Fruit fly (Drosophila melanogaster): Measurements from ENCODE around the gene CG16700.

The CG16700 gene

DNA sequence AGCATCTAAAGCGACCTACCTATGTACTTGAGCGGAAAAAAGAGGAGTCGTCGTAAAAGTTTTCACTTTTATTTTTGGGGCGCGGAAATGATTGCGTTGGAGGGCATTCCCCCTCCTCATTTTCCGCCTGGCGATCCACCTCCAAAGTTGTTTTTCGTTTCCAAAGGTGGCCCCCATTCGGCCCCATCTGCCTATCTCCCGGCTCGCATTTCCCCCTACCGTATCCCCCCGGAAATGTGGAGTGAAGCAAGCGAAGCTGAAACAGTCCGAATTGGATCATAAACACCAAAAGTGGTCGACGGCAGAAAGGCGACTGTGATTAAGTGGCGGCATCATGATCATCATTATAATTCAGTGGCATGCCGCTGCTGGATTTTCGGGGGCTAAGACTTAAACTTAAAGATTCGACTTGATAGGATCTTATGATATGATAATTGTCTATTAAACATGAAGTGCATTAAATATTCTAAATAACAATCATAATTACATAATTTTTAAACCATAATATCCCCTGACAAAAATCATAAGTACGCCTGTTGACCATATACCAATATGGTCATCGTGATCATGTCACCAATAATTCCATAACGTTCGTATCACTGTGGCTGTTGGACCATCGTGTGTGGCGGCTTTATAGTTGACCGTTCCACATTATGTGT is 32.0 kb downstream of the CG16700 start:
- peak; percentile 52 for TF ChIP-seq tin (GFP tag; optimal IDR thresholded peaks at IDR 0.05)
- TF ChIP-seq Jarid2 (GFP tag; optimal IDR thresholded peaks at IDR 0.05) = peak; percentile 28
- peak; percentile 82 for TF ChIP-seq Oli (tag; optimal IDR thresholded peaks at IDR 0.05)
- peak; percentile 75 for TF ChIP-seq CG12659 (GFP tag; optimal IDR thresholded peaks at IDR 0.05)
- TF ChIP-seq CG3281 (GFP tag; optimal IDR thresholded peaks at IDR 0.05) = peak; percentile 71
- peak; percentile 8 for TF ChIP-seq dm (GFP tag; optimal IDR thresholded peaks at IDR 0.05)
- peak; percentile 84 for TF ChIP-seq unpg (GFP tag; optimal IDR thresholded peaks at IDR 0.05)
- TF ChIP-seq fd96Cb (tag; optimal IDR thresholded peaks at IDR 0.05) = peak; percentile 74
- peak; percentile 60 for TF ChIP-seq CG13296 (GFP tag; optimal IDR thresholded peaks at IDR 0.05)
- peak; percentile 77 for TF ChIP-seq zfh1 (GFP tag; IDR thresholded peaks at IDR 0.05)
- peak; percentile 61 for TF ChIP-seq CG6854 (GFP tag; optimal IDR thresholded peaks at IDR 0.05)
- peak; percentile 39 for TF ChIP-seq Spps (tag; optimal IDR thresholded peaks at IDR 0.05)
- TF ChIP-seq CG30431 (GFP tag; optimal IDR thresholded peaks at IDR 0.05) = peak; percentile 39
- no peak for TF ChIP-seq Hr39 (optimal IDR thresholded peaks at IDR 0.05)
- peak; percentile 73 for TF ChIP-seq CG32767 (GFP tag; IDR thresholded peaks at IDR 0.05)
- no peak for TF ChIP-seq CG4328 (GFP tag; optimal IDR thresholded peaks at IDR 0.05)
- no peak for TF ChIP-seq NK7.1 (GFP tag; optimal IDR thresholded peaks at IDR 0.05)
- TF ChIP-seq CG7357 (GFP tag; IDR thresholded peaks at IDR 0.05) = peak; percentile 54; the same call in 1 of the 3 replicates
- TF ChIP-seq CG3838 (GFP tag; optimal IDR thresholded peaks at IDR 0.05) = peak; percentile 29
- TF ChIP-seq grn (GFP tag; optimal IDR thresholded peaks at IDR 0.05) = no peak
- TF ChIP-seq CG5180 (GFP tag; optimal IDR thresholded peaks at IDR 0.05) = peak; percentile 64
- peak; percentile 35 for TF ChIP-seq CG13775 (GFP tag; optimal IDR thresholded peaks at IDR 0.05)
- TF ChIP-seq Doc2 (GFP tag; IDR thresholded peaks at IDR 0.05) = no peak
- peak; percentile 67; the same call in 2 of the 3 replicates for TF ChIP-seq ase (GFP tag; IDR thresholded peaks at IDR 0.05)
- no peak for TF ChIP-seq CG15073 (GFP tag; optimal IDR thresholded peaks at IDR 0.05)
- no peak for TF ChIP-seq pfk (GFP tag; optimal IDR thresholded peaks at IDR 0.05)
- TF ChIP-seq CG8388 (GFP tag; optimal IDR thresholded peaks at IDR 0.05) = peak; percentile 56
- peak; percentile 16 for TF ChIP-seq CG3995 (GFP tag; optimal IDR thresholded peaks at IDR 0.05)
- peak; percentile 79; the same call in 1 of the 2 replicates for TF ChIP-seq CG14014 (GFP tag; IDR thresholded peaks at IDR 0.05)
- peak; percentile 62 for TF ChIP-seq klu (GFP tag; IDR thresholded peaks at IDR 0.05)
- peak; percentile 80 for TF ChIP-seq dysf (GFP tag; IDR thresholded peaks at IDR 0.05)
- no peak for TF ChIP-seq Ravus (GFP tag; IDR thresholded peaks at IDR 0.05)
- TF ChIP-seq shn (GFP tag; optimal IDR thresholded peaks at IDR 0.05) = peak; percentile 45
- TF ChIP-seq CG34376 (GFP tag; optimal IDR thresholded peaks at IDR 0.05) = peak; percentile 5
- TF ChIP-seq CG12155 (GFP tag; optimal IDR thresholded peaks at IDR 0.05) = peak; percentile 64
- TF ChIP-seq ash1 (GFP tag; optimal IDR thresholded peaks at IDR 0.05) = no peak
- peak; percentile 92 for TF ChIP-seq sens (GFP tag)
- TF ChIP-seq Dbx (GFP tag; IDR thresholded peaks at IDR 0.05) = peak; percentile 64; the same call in 2 of the 3 replicates
- TF ChIP-seq CG15601 (tag; optimal IDR thresholded peaks at IDR 0.05) = peak; percentile 43
- TF ChIP-seq Mrtf (GFP tag; IDR thresholded peaks at IDR 0.05) = 0 out of 3 replicates have a peak, but pooled peaks have one; percentile 26
- peak; percentile 70 for TF ChIP-seq Ada2b (GFP tag; IDR thresholded peaks at IDR 0.05)
- peak; percentile 72 for TF ChIP-seq al (GFP tag; IDR thresholded peaks at IDR 0.05)
- no peak for TF ChIP-seq Sry-β (GFP tag; optimal IDR thresholded peaks at IDR 0.05)
- peak; percentile 73; the same call in 2 of the 3 replicates for TF ChIP-seq CG14050 (GFP tag; IDR thresholded peaks at IDR 0.05)
- no peak for TF ChIP-seq aop (GFP tag; IDR thresholded peaks at IDR 0.05)
- TF ChIP-seq unc-4 (GFP tag; IDR thresholded peaks at IDR 0.05; ENCODE audit: partially characterized antibody) = no peak
- TF ChIP-seq CG7928 (GFP tag; optimal IDR thresholded peaks at IDR 0.05) = peak; percentile 11
- peak; percentile 79 for TF ChIP-seq Xbp1 (GFP tag; optimal IDR thresholded peaks at IDR 0.05)
- peak; percentile 46; the same call in 1 of the 2 replicates for TF ChIP-seq NFAT (GFP tag; IDR thresholded peaks at IDR 0.05)
- peak; percentile 20 for TF ChIP-seq Dip3 (GFP tag; optimal IDR thresholded peaks at IDR 0.05)
- TF ChIP-seq Hsf (GFP tag; optimal IDR thresholded peaks at IDR 0.05) = peak; percentile 70
